Fruit fly (Drosophila melanogaster) whole organism, embryonic: ENCODE results near the gene CG2898.
A peak's percentile ranks its signal among the peaks of the same experiment; 100 is the strongest.

Experiments
- Aef1 ChIP-seq: fragments of 200-800 bp; sonication (Bioruptor generic); IDR thresholded peaks from 3 replicates; pipeline ENCODE4 v1.3.6; 2022; ENCODE audit warnings: missing biosample characterization, missing genetic modification characterization
- Bgb ChIP-seq: fragments of 200-800 bp; sonication (Bioruptor generic); IDR thresholded peaks from 2 replicates; pipeline ENCODE4 v1.3.6; 2022; ENCODE audit warnings: missing biosample characterization, missing genetic modification characterization; ENCODE audit not compliant: partially characterized antibody
- CG10366 ChIP-seq: fragments of 200-800 bp; sonication (Bioruptor generic); IDR thresholded peaks from 2 replicates; pipeline ENCODE4 v1.3.6; 2022; ENCODE audit warnings: missing biosample characterization, missing genetic modification characterization
- CG10654 ChIP-seq: fragments of 200-800 bp; sonication (Bioruptor generic); optimal IDR thresholded peaks from 2 replicates; lab custom pipeline; 2016; ENCODE audit warnings: missing biosample characterization, missing genetic modification characterization
- CG11456 ChIP-seq: fragments of 200-800 bp; sonication (Bioruptor generic); IDR thresholded peaks from 3 replicates; pipeline ENCODE4 v1.3.6; 2022; ENCODE audit warnings: missing biosample characterization, missing genetic modification characterization
- CG12299 ChIP-seq: fragments of 200-800 bp; sonication (Bioruptor generic); optimal IDR thresholded peaks from 2 replicates; lab custom pipeline; 2018; ENCODE audit warnings: missing biosample characterization, mild to moderate bottlenecking, missing genetic modification characterization
- CG14667 ChIP-seq: fragments of 200-800 bp; sonication (Bioruptor generic); IDR thresholded peaks from 2 replicates; pipeline ENCODE4 v1.3.6; 2022; ENCODE audit warnings: missing biosample characterization, missing genetic modification characterization
- CG1603 ChIP-seq: fragments of 200-800 bp; sonication (Bioruptor generic); optimal IDR thresholded peaks from 2 replicates; lab custom pipeline; 2019; ENCODE audit warnings: missing biosample characterization, mild to moderate bottlenecking, missing genetic modification characterization, moderate library complexity
- CG17186 ChIP-seq: fragments of 200-800 bp; sonication (Bioruptor generic); optimal IDR thresholded peaks from 3 replicates; lab custom pipeline; 2017; ENCODE audit warnings: missing biosample characterization, missing genetic modification reagents, missing genetic modification characterization
- CG18599 ChIP-seq: fragments of 200-800 bp; sonication (Bioruptor generic); optimal IDR thresholded peaks from 3 replicates; lab custom pipeline; 2017; ENCODE audit warnings: missing biosample characterization, missing genetic modification characterization, mild to moderate bottlenecking, moderate library complexity, missing genetic modification reagents
- CG18619 ChIP-seq: fragments of 200-800 bp; sonication (Bioruptor generic); optimal IDR thresholded peaks from 3 replicates; lab custom pipeline; 2017; ENCODE audit warnings: missing biosample characterization, mild to moderate bottlenecking, missing genetic modification characterization
- CG31365 ChIP-seq: fragments of 200-800 bp; sonication (Bioruptor generic); optimal IDR thresholded peaks from 2 replicates; lab custom pipeline; 2018; ENCODE audit warnings: missing biosample characterization, mild to moderate bottlenecking, missing genetic modification characterization
- CG3847 ChIP-seq: fragments of 200-800 bp; sonication (Bioruptor generic); IDR thresholded peaks from 2 replicates; pipeline ENCODE4 v1.3.6; 2022; ENCODE audit warnings: missing biosample characterization, missing genetic modification characterization
- CG4820 ChIP-seq: fragments of 200-800 bp; sonication (Bioruptor generic); optimal IDR thresholded peaks from 3 replicates; lab custom pipeline; 2016; ENCODE audit warnings: missing biosample characterization, missing genetic modification characterization
- CG9817 ChIP-seq: fragments of 200-800 bp; sonication (Bioruptor generic); optimal IDR thresholded peaks from 2 replicates; lab custom pipeline; 2018; ENCODE audit warnings: missing biosample characterization, mild to moderate bottlenecking, missing genetic modification characterization, moderate library complexity
- CG9876 ChIP-seq: fragments of 200-800 bp; sonication (Bioruptor generic); optimal IDR thresholded peaks from 2 replicates; lab custom pipeline; 2016; ENCODE audit warnings: missing biosample characterization, missing genetic modification characterization
- CoRest ChIP-seq: fragments of 200-800 bp; sonication (Bioruptor generic); optimal IDR thresholded peaks from 3 replicates; lab custom pipeline; 2018; ENCODE audit warnings: missing biosample characterization, mild to moderate bottlenecking, missing genetic modification characterization, moderate library complexity
- Dfd ChIP-seq, 2 experiments: fragments of >200 bp; optimal IDR thresholded peaks; 2 replicates each; lab custom pipeline; 2017; ENCODE audit warnings: missing biosample characterization in 2 of 2, missing genetic modification characterization in 2 of 2
- Doc2 ChIP-seq: fragments of 200-800 bp; sonication (Bioruptor generic); IDR thresholded peaks from 2 replicates; pipeline ENCODE4 v1.3.6; 2022; ENCODE audit warnings: missing biosample characterization, missing genetic modification characterization
- Dref ChIP-seq: fragments of 200-800 bp; sonication (Bioruptor generic); IDR thresholded peaks from 2 replicates; pipeline ENCODE4 v1.3.6; 2022; ENCODE audit warnings: missing biosample characterization, missing genetic modification characterization
- Drgx ChIP-seq: fragments of 200-800 bp; sonication (Bioruptor generic); IDR thresholded peaks from 2 replicates; pipeline ENCODE4 v1.3.6; 2022; ENCODE audit warnings: missing biosample characterization, missing genetic modification characterization
- HLH4C ChIP-seq: fragments of 200-800 bp; sonication (Bioruptor generic); IDR thresholded peaks from 3 replicates; pipeline ENCODE4 v1.3.6; 2022; ENCODE audit warnings: missing biosample characterization, missing genetic modification characterization; ENCODE audit not compliant: partially characterized antibody
- HLH54F ChIP-seq: fragments of 200-800 bp; sonication (Bioruptor generic); optimal IDR thresholded peaks from 3 replicates; lab custom pipeline; 2016; ENCODE audit warnings: missing biosample characterization, missing genetic modification characterization
- HmgZ ChIP-seq: fragments of 200-800 bp; sonication (Bioruptor generic); optimal IDR thresholded peaks from 2 replicates; lab custom pipeline; 2018; ENCODE audit warnings: missing biosample characterization, mild to moderate bottlenecking, missing genetic modification characterization
- MTF-1 ChIP-seq: fragments of 200-800 bp; sonication (Bioruptor generic); optimal IDR thresholded peaks from 2 replicates; lab custom pipeline; 2018; ENCODE audit warnings: missing biosample characterization, mild to moderate bottlenecking, missing genetic modification characterization, borderline replicate concordance
- Ravus ChIP-seq: fragments of 200-800 bp; sonication (Bioruptor generic); IDR thresholded peaks from 2 replicates; pipeline ENCODE4 v1.3.6; 2022; ENCODE audit warnings: missing biosample characterization, missing genetic modification characterization
- Sin3A ChIP-seq: fragments of >200 bp; optimal IDR thresholded peaks from 2 replicates; lab custom pipeline; 2018
- Six4 ChIP-seq: fragments of 200-800 bp; sonication (Bioruptor generic); optimal IDR thresholded peaks from 2 replicates; lab custom pipeline; 2016; ENCODE audit warnings: missing biosample characterization, missing genetic modification characterization
- ase ChIP-seq: fragments of 200-800 bp; sonication (Bioruptor generic); IDR thresholded peaks from 3 replicates; pipeline ENCODE4 v1.3.6; 2022; ENCODE audit warnings: missing biosample characterization, missing genetic modification characterization
- az2 ChIP-seq: fragments of 200-800 bp; sonication (Bioruptor generic); optimal IDR thresholded peaks from 3 replicates; lab custom pipeline; 2016; ENCODE audit warnings: missing biosample characterization, missing genetic modification characterization
- bsh ChIP-seq, 2 experiments: fragments of 200-800 bp; sonication (Bioruptor generic); optimal IDR thresholded peaks; 2 replicates each; lab custom pipeline; 2017 to 2018; ENCODE audit warnings: mild to moderate bottlenecking in 2 of 2, missing biosample characterization in 2 of 2, missing genetic modification characterization in 2 of 2, moderate library complexity in 1 of 2
- cad ChIP-seq: fragments of >200 bp; optimal IDR thresholded peaks from 2 replicates; lab custom pipeline; 2017; ENCODE audit warnings: missing biosample characterization, missing genetic modification characterization
- caup ChIP-seq: fragments of 200-800 bp; sonication (Bioruptor generic); optimal IDR thresholded peaks from 3 replicates; lab custom pipeline; 2017; ENCODE audit warnings: missing biosample characterization, mild to moderate bottlenecking, missing genetic modification characterization, moderate library complexity; ENCODE audit not compliant: severe bottlenecking
- dysf ChIP-seq: fragments of 200-800 bp; sonication (Bioruptor generic); IDR thresholded peaks from 3 replicates; pipeline ENCODE4 v1.3.6; 2022; ENCODE audit warnings: missing biosample characterization, missing genetic modification characterization
- esg ChIP-seq: fragments of 200-800 bp; sonication (Bioruptor generic); conservative IDR thresholded peaks from 2 replicates; pipeline ENCODE4 v1.3.6; 2022; ENCODE audit warnings: missing biosample characterization, missing genetic modification characterization
- gem ChIP-seq: fragments of 200-800 bp; sonication (Bioruptor generic); optimal IDR thresholded peaks from 2 replicates; lab custom pipeline; 2019; ENCODE audit warnings: missing biosample characterization, mild to moderate bottlenecking, missing genetic modification characterization, moderate library complexity
- gt ChIP-seq: fragments of 200-800 bp; sonication (Bioruptor generic); IDR thresholded peaks from 2 replicates; pipeline ENCODE4 v1.3.6; 2022; ENCODE audit warnings: missing biosample characterization, missing genetic modification characterization
- hb ChIP-seq: fragments of 200-800 bp; sonication (Bioruptor generic); IDR thresholded peaks from 3 replicates; pipeline ENCODE4 v1.3.6; 2022; ENCODE audit warnings: missing biosample characterization, missing genetic modification characterization; ENCODE audit not compliant: partially characterized antibody
- lov ChIP-seq, 2 experiments: fragments of 200-800 bp in 1 of 2; fragments of >200 bp in 1 of 2; sonication (Bioruptor generic) in 1 of 2; IDR thresholded peaks in 1 of 2; optimal IDR thresholded peaks in 1 of 2; 2 replicates in 1 of 2; 3 replicates in 1 of 2; pipeline versions ENCODE4 v1.3.6 to Lab custom; 2017 to 2022; ENCODE audit warnings: missing biosample characterization in 1 of 2, missing genetic modification characterization in 1 of 2
- maf-S ChIP-seq: fragments of 200-800 bp; sonication (Bioruptor generic); optimal IDR thresholded peaks from 2 replicates; lab custom pipeline; 2016; ENCODE audit warnings: missing biosample characterization, missing genetic modification characterization
- nerfin-2 ChIP-seq: fragments of 200-800 bp; sonication (Bioruptor generic); IDR thresholded peaks from 2 replicates; pipeline ENCODE4 v1.3.6; 2022; ENCODE audit warnings: missing biosample characterization, missing genetic modification characterization; ENCODE audit not compliant: partially characterized antibody
- pan ChIP-seq, 4 experiments: fragments of >200 bp in 3 of 4; fragments of 200-800 bp in 1 of 4; sonication (Bioruptor generic) in 1 of 4; optimal IDR thresholded peaks in 3 of 4; IDR thresholded peaks in 1 of 4; 2 replicates each; pipeline versions ENCODE4 v1.3.6 to Lab custom; 2017 to 2022; ENCODE audit warnings: missing biosample characterization in 2 of 4, missing genetic modification characterization in 2 of 4, mixed read lengths in 1 of 4
- prd ChIP-seq, 3 experiments: fragments of >200 bp in 2 of 3; fragments of 200-800 bp in 1 of 3; sonication (Bioruptor generic) in 1 of 3; optimal IDR thresholded peaks in 2 of 3; IDR thresholded peaks in 1 of 3; 2 replicates in 2 of 3; 3 replicates in 1 of 3; pipeline versions ENCODE4 v1.3.6 to Lab custom; 2017 to 2022; ENCODE audit warnings: missing biosample characterization in 1 of 3, missing genetic modification characterization in 1 of 3
- seq ChIP-seq: fragments of 200-800 bp; sonication (Bioruptor generic); IDR thresholded peaks from 2 replicates; pipeline ENCODE4 v1.3.6; 2022; ENCODE audit warnings: missing biosample characterization, missing genetic modification characterization
- trem ChIP-seq: fragments of 200-800 bp; optimal IDR thresholded peaks from 3 replicates; lab custom pipeline; 2019; ENCODE audit warnings: missing biosample characterization, mild to moderate bottlenecking, missing genetic modification characterization, moderate library complexity
- tx ChIP-seq: fragments of 200-800 bp; sonication (Bioruptor generic); optimal IDR thresholded peaks from 2 replicates; lab custom pipeline; 2016; ENCODE audit warnings: missing biosample characterization, missing genetic modification characterization
- wek ChIP-seq: fragments of 200-800 bp; sonication (Bioruptor generic); optimal IDR thresholded peaks from 3 replicates; lab custom pipeline; 2018; ENCODE audit warnings: missing biosample characterization, mild to moderate bottlenecking, missing genetic modification characterization, moderate library complexity
- zen ChIP-seq: fragments of 200-800 bp; sonication (Bioruptor generic); optimal IDR thresholded peaks from 3 replicates; lab custom pipeline; 2018; ENCODE audit warnings: missing biosample characterization, mild to moderate bottlenecking, missing genetic modification characterization, moderate library complexity
- zfh2 ChIP-seq: fragments of 200-800 bp; sonication (Bioruptor generic); optimal IDR thresholded peaks from 2 replicates; lab custom pipeline; 2016; ENCODE audit warnings: missing biosample characterization, missing genetic modification characterization

Gene CG2898

dm6 chrX:10385757-10386156 is 10.6 kb downstream of the CG2898 start, which contains the start of the genes Psf3 and flw (continued):
- TF ChIP-seq zfh2 (GFP tag; lab: Kevin White, UChicago) (peak; percentile 32), cad (GFP tag; lab: Kevin White, UChicago) (no peak), CG10654 (GFP tag; lab: Kevin White, UChicago) (no peak), dysf (GFP tag; lab: Robert Waterston, UW) (no peak), CG12299 (tag; lab: Kevin White, UChicago) (no peak), CG11456 (GFP tag; lab: Robert Waterston, UW) (peak; percentile 51; the same call in 1 of the 3 replicates), prd (optimal IDR thresholded peaks at IDR 0.05; lab: Kevin White, UChicago) (no peak), prd (GFP tag; IDR thresholded peaks at IDR 0.05; lab: Robert Waterston, UW) (no peak), Sin3A (lab: Kevin White, UChicago) (peak; percentile 54), Aef1 (no peak), CG31365 (tag; lab: Kevin White, UChicago) (no peak), Drgx (GFP tag; lab: Robert Waterston, UW) (no peak), seq (GFP tag; lab: Robert Waterston, UW) (0 out of 2 replicates have a peak, but pooled peaks have one; percentile 16), bsh (GFP tag; optimal IDR thresholded peaks at IDR 0.05; lab: Kevin White, UChicago) (no peak), Dref (GFP tag; lab: Robert Waterston, UW) (peak; percentile 83), HLH4C (peak; percentile 61), pan (optimal IDR thresholded peaks at IDR 0.05; lab: Kevin White, UChicago) (no peak), pan (GFP tag; optimal IDR thresholded peaks at IDR 0.05 in 1 of 2, IDR thresholded peaks at IDR 0.05 in 1 of 2) (peak in 1 of 2 experiments; percentile 34), CG1603 (peak; percentile 72), Dfd (GFP tag; optimal IDR thresholded peaks at IDR 0.05; lab: Kevin White, UChicago) (no peak), caup (GFP tag; lab: Kevin White, UChicago) (peak; percentile 37), MTF-1 (GFP tag; lab: Kevin White, UChicago) (no peak), CG17186 (peak; percentile 32), az2 (GFP tag; lab: Kevin White, UChicago) (no peak), maf-S (GFP tag; lab: Kevin White, UChicago) (no peak), CG10366 (GFP tag; lab: Robert Waterston, UW) (no peak), Ravus (no peak), CoRest (tag; lab: Kevin White, UChicago) (peak; percentile 51), CG14667 (no peak), Doc2 (no peak), tx (GFP tag; lab: Kevin White, UChicago) (no peak), CG18619 (no peak), CG9817 (tag; lab: Kevin White, UChicago) (no peak), ase (no peak), esg (GFP tag; lab: Robert Waterston, UW) (no peak), nerfin-2 (GFP tag; lab: Robert Waterston, UW) (0 out of 2 replicates have a peak, but pooled peaks have one; percentile 31), wek (GFP tag; lab: Kevin White, UChicago) (no peak), trem (peak; percentile 57), lov (optimal IDR thresholded peaks at IDR 0.05; lab: Kevin White, UChicago) (no peak), lov (GFP tag; IDR thresholded peaks at IDR 0.05; lab: Robert Waterston, UW) (no peak), Bgb (GFP tag; lab: Robert Waterston, UW) (peak; percentile 80), zen (tag; lab: Kevin White, UChicago) (no peak), Six4 (no peak), CG3847 (peak; percentile 70), gt (GFP tag; lab: Robert Waterston, UW) (no peak), CG4820 (no peak), hb (GFP tag; lab: Robert Waterston, UW) (no peak; the same call in 2 of the 3 replicates), HmgZ (tag; lab: Kevin White, UChicago) (peak; percentile 55), HLH54F (peak; percentile 24), gem (tag; lab: Kevin White, UChicago) (no peak), CG18599 (GFP tag; lab: Kevin White, UChicago) (peak; percentile 19), CG9876 (GFP tag; lab: Kevin White, UChicago) (peak; percentile 23)
